Worm (Caenorhabditis elegans) whole organism, young adult: ENCODE measurements around the gene pam-1.
A peak's percentile ranks its signal among the peaks of the same experiment; 100 is the strongest.

ENCODE experiments used
- B0035.1 ChIP-seq: sonication (generic microtip); optimal IDR thresholded peaks from 2 replicates; lab custom pipeline; 2016; ENCODE audit warnings: missing genetic modification characterization, mild to moderate bottlenecking, missing compliant biosample characterization, missing genotype, missing genetic modification reagents
- B0261.1 ChIP-seq: sonication (generic microtip); optimal IDR thresholded peaks from 2 replicates; lab custom pipeline; 2016; ENCODE audit warnings: mild to moderate bottlenecking, missing genetic modification characterization, moderate library complexity, missing compliant biosample characterization
- C06A6.2 ChIP-seq: fragments of 200-800 bp; sonication (Bioruptor generic); conservative IDR thresholded peaks from 2 replicates; pipeline ENCODE4 v1.3.6; 2022; ENCODE audit warnings: missing genetic modification characterization, missing compliant biosample characterization
- F37B4.10 ChIP-seq: fragments of 200-800 bp; sonication (Bioruptor generic); IDR thresholded peaks from 2 replicates; pipeline ENCODE4 v1.3.6; 2022; ENCODE audit warnings: missing genetic modification characterization, missing compliant biosample characterization
- F52B5.7 ChIP-seq: sonication (generic microtip); optimal IDR thresholded peaks from 2 replicates; lab custom pipeline; 2016; ENCODE audit warnings: mild to moderate bottlenecking, missing genetic modification characterization, missing compliant biosample characterization
- F57A8.1 ChIP-seq: fragments of 200-800 bp; sonication (Bioruptor generic); optimal IDR thresholded peaks from 2 replicates; lab custom pipeline; 2018; ENCODE audit warnings: mild to moderate bottlenecking, missing genetic modification characterization, moderate library complexity, missing compliant biosample characterization
- F57C9.4 ChIP-seq: sonication (generic microtip); optimal IDR thresholded peaks from 2 replicates; lab custom pipeline; 2017; ENCODE audit warnings: mild to moderate bottlenecking, missing genetic modification characterization, missing compliant biosample characterization
- Y53F4B.3 ChIP-seq: fragments of 200-800 bp; sonication (Bioruptor generic); IDR thresholded peaks from 2 replicates; pipeline ENCODE4 v1.3.6; 2022; ENCODE audit warnings: missing genetic modification reagents, missing genetic modification characterization, missing compliant biosample characterization
- Y53G8AR.9 ChIP-seq: fragments of 200-800 bp; sonication (Bioruptor generic); conservative IDR thresholded peaks from 2 replicates; pipeline ENCODE4 v1.3.6; 2022; ENCODE audit warnings: missing genetic modification reagents, missing genetic modification characterization, missing compliant biosample characterization
- Y56A3A.18 ChIP-seq: fragments of 200-800 bp; sonication (Bioruptor generic); IDR thresholded peaks from 2 replicates; pipeline ENCODE4 v1.3.6; 2022; ENCODE audit warnings: missing genetic modification reagents, missing genetic modification characterization, missing compliant biosample characterization
- Y95B8A.8 ChIP-seq: fragments of 200-800 bp; sonication (Bioruptor generic); IDR thresholded peaks from 2 replicates; pipeline ENCODE4 v1.3.6; 2022; ENCODE audit warnings: missing genetic modification reagents, missing genetic modification characterization, missing compliant biosample characterization
- aptf-3 ChIP-seq: fragments of 200-800 bp; sonication (Bioruptor generic); IDR thresholded peaks from 2 replicates; pipeline ENCODE4 v1.3.6; 2022; ENCODE audit warnings: missing genetic modification characterization, missing compliant biosample characterization
- atf-7 ChIP-seq: sonication (generic microtip); optimal IDR thresholded peaks from 2 replicates; lab custom pipeline; 2017; ENCODE audit warnings: mild to moderate bottlenecking, missing genetic modification characterization, missing compliant biosample characterization
- bed-1 ChIP-seq: fragments of 200-800 bp; sonication (Bioruptor generic); IDR thresholded peaks from 2 replicates; pipeline ENCODE4 v1.3.6; 2022; ENCODE audit warnings: missing genetic modification reagents, missing genetic modification characterization, missing compliant biosample characterization
- ceh-100 ChIP-seq: fragments of 200-800 bp; sonication (Bioruptor generic); IDR thresholded peaks from 2 replicates; pipeline ENCODE4 v1.3.6; 2022; ENCODE audit warnings: missing genetic modification reagents, missing genetic modification characterization, missing compliant biosample characterization
- ceh-58 ChIP-seq: fragments of 200-800 bp; sonication (Bioruptor generic); IDR thresholded peaks from 2 replicates; pipeline ENCODE4 v1.3.6; 2022; ENCODE audit warnings: missing genetic modification characterization, missing compliant biosample characterization
- die-1 ChIP-seq: sonication (generic microtip); optimal IDR thresholded peaks from 2 replicates; lab custom pipeline; 2016; ENCODE audit warnings: missing genotype, mild to moderate bottlenecking, missing genetic modification characterization, missing compliant biosample characterization
- dpff-1 ChIP-seq: sonication (generic microtip); optimal IDR thresholded peaks from 2 replicates; lab custom pipeline; 2017; ENCODE audit warnings: mild to moderate bottlenecking, missing genetic modification characterization, missing compliant biosample characterization
- efl-1 ChIP-seq: fragments of 150-350 bp; optimal IDR thresholded peaks from 2 replicates; lab custom pipeline; 2014; ENCODE audit warnings: missing biosample characterization, missing genetic modification reagents, missing genetic modification characterization
- egrh-3 ChIP-seq: fragments of 200-800 bp; sonication (Bioruptor generic); IDR thresholded peaks from 2 replicates; pipeline ENCODE4 v1.3.6; 2022; ENCODE audit warnings: missing genetic modification reagents, missing genetic modification characterization, missing compliant biosample characterization
- ekl-4 ChIP-seq: fragments of 200-800 bp; sonication (Bioruptor generic); IDR thresholded peaks from 2 replicates; pipeline ENCODE4 v1.3.6; 2022; ENCODE audit warnings: missing genetic modification reagents, missing genetic modification characterization, missing compliant biosample characterization
- hlh-26 ChIP-seq: fragments of 200-800 bp; sonication (Bioruptor generic); conservative IDR thresholded peaks from 2 replicates; pipeline ENCODE4 v1.3.6; 2022; ENCODE audit warnings: missing genetic modification reagents, missing genetic modification characterization, missing compliant biosample characterization
- hmg-1.2 ChIP-seq: fragments of 200-800 bp; sonication (Bioruptor generic); IDR thresholded peaks from 2 replicates; pipeline ENCODE4 v1.3.6; 2022; ENCODE audit warnings: missing genetic modification reagents, missing genetic modification characterization, missing compliant biosample characterization
- lag-1 ChIP-seq: fragments of 200-800 bp; sonication (Bioruptor generic); IDR thresholded peaks from 2 replicates; pipeline ENCODE4 v1.3.6; 2022; ENCODE audit warnings: missing genetic modification reagents, missing genetic modification characterization, missing compliant biosample characterization
- let-526 ChIP-seq: fragments of 200-800 bp; sonication (Bioruptor generic); IDR thresholded peaks from 2 replicates; pipeline ENCODE4 v1.3.6; 2022; ENCODE audit warnings: missing genetic modification reagents, missing genetic modification characterization, missing compliant biosample characterization
- let-607 ChIP-seq, 2 experiments: fragments of 200-800 bp in 1 of 2; sonication (Bioruptor generic) in 1 of 2; sonication (generic microtip) in 1 of 2; optimal IDR thresholded peaks; 2 replicates each; lab custom pipeline; 2016 to 2018; ENCODE audit warnings: mild to moderate bottlenecking in 2 of 2, missing compliant biosample characterization in 2 of 2, missing genetic modification characterization in 2 of 2, moderate library complexity in 2 of 2, missing genotype in 1 of 2
- lir-1 ChIP-seq: fragments of 200-800 bp; sonication (Bioruptor generic); conservative IDR thresholded peaks from 2 replicates; pipeline ENCODE4 v1.3.6; 2022; ENCODE audit warnings: missing genetic modification reagents, missing genetic modification characterization, missing compliant biosample characterization
- lsl-1 ChIP-seq: fragments of 200-800 bp; sonication (Bioruptor generic); optimal IDR thresholded peaks from 2 replicates; lab custom pipeline; 2018; ENCODE audit warnings: mild to moderate bottlenecking, missing genetic modification characterization, moderate library complexity, missing compliant biosample characterization
- madf-10 ChIP-seq: sonication (generic microtip); optimal IDR thresholded peaks from 2 replicates; lab custom pipeline; 2016; ENCODE audit warnings: mild to moderate bottlenecking, missing genetic modification characterization, missing compliant biosample characterization
- madf-6 ChIP-seq: fragments of 200-800 bp; sonication (Bioruptor generic); IDR thresholded peaks from 2 replicates; pipeline ENCODE4 v1.3.6; 2022; ENCODE audit warnings: missing genetic modification reagents, missing genetic modification characterization, missing compliant biosample characterization
- madf-8 ChIP-seq: fragments of 200-800 bp; sonication (Bioruptor generic); conservative IDR thresholded peaks from 2 replicates; pipeline ENCODE4 v1.3.6; 2022; ENCODE audit warnings: missing genetic modification reagents, missing genetic modification characterization, missing compliant biosample characterization
- mxl-1 ChIP-seq: sonication (generic microtip); optimal IDR thresholded peaks from 2 replicates; lab custom pipeline; 2016; ENCODE audit warnings: missing genetic modification characterization, missing compliant biosample characterization
- nhr-179 ChIP-seq: sonication (generic microtip); optimal IDR thresholded peaks from 2 replicates; lab custom pipeline; 2016; ENCODE audit warnings: mild to moderate bottlenecking, missing genetic modification characterization, missing compliant biosample characterization
- nhr-27 ChIP-seq: fragments of 200-800 bp; sonication (Bioruptor generic); optimal IDR thresholded peaks from 2 replicates; lab custom pipeline; 2018; ENCODE audit warnings: mild to moderate bottlenecking, missing genetic modification characterization, moderate library complexity, missing compliant biosample characterization
- nhr-90 ChIP-seq: sonication (generic microtip); optimal IDR thresholded peaks from 2 replicates; lab custom pipeline; 2016; ENCODE audit warnings: missing genotype, mild to moderate bottlenecking, missing genetic modification characterization, missing compliant biosample characterization
- pha-4 ChIP-seq: fragments of 150-350 bp; sonication (generic microtip); optimal IDR thresholded peaks from 2 replicates; lab custom pipeline; 2014; ENCODE audit warnings: missing biosample characterization, missing genetic modification reagents, missing genetic modification characterization
- snpc-1.1 ChIP-seq: sonication (generic microtip); optimal IDR thresholded peaks from 2 replicates; lab custom pipeline; 2017; ENCODE audit warnings: missing genetic modification characterization, mild to moderate bottlenecking, missing compliant biosample characterization, antibody characterized with exemption, moderate library complexity, missing genotype, missing genetic modification reagents; ENCODE audit not compliant: insufficient read depth
- snpc-3.4 ChIP-seq: sonication (generic microtip); optimal IDR thresholded peaks from 2 replicates; lab custom pipeline; 2017; ENCODE audit warnings: missing genetic modification characterization, mild to moderate bottlenecking, missing compliant biosample characterization, antibody characterized with exemption, moderate library complexity, missing genotype, missing genetic modification reagents
- tbp1 ChIP-seq: fragments of 200-800 bp; sonication (Bioruptor generic); optimal IDR thresholded peaks from 2 replicates; lab custom pipeline; 2018; ENCODE audit warnings: mild to moderate bottlenecking, missing genetic modification characterization, missing compliant biosample characterization
- tbx-9 ChIP-seq: sonication (generic microtip); optimal IDR thresholded peaks from 2 replicates; lab custom pipeline; 2016; ENCODE audit warnings: borderline replicate concordance, missing genetic modification characterization, inconsistent platforms, missing compliant biosample characterization
- xnd-1 ChIP-seq: sonication (generic microtip); optimal IDR thresholded peaks from 2 replicates; lab custom pipeline; 2016; ENCODE audit warnings: missing genotype, missing genetic modification reagents, missing genetic modification characterization, missing compliant biosample characterization
- zim-3 ChIP-seq: sonication (generic microtip); optimal IDR thresholded peaks from 2 replicates; lab custom pipeline; 2017; ENCODE audit warnings: mild to moderate bottlenecking, missing genetic modification characterization, moderate library complexity, missing compliant biosample characterization
- ztf-18 ChIP-seq: sonication (generic microtip); optimal IDR thresholded peaks from 2 replicates; lab custom pipeline; 2016; ENCODE audit warnings: missing genotype, mild to moderate bottlenecking, missing genetic modification characterization, missing compliant biosample characterization
- ztf-25 ChIP-seq: fragments of 200-800 bp; sonication (Bioruptor generic); IDR thresholded peaks from 2 replicates; pipeline ENCODE4 v1.3.6; 2022; ENCODE audit warnings: missing genetic modification reagents, missing genetic modification characterization, missing compliant biosample characterization
- ztf-3 ChIP-seq: fragments of 200-800 bp; sonication (Bioruptor generic); optimal IDR thresholded peaks from 2 replicates; lab custom pipeline; 2018; ENCODE audit warnings: mild to moderate bottlenecking, missing genetic modification characterization, missing compliant biosample characterization
- ztf-6 ChIP-seq: fragments of 200-800 bp; sonication (Bioruptor generic); IDR thresholded peaks from 2 replicates; pipeline ENCODE4 v1.3.6; 2022; ENCODE audit warnings: missing genetic modification reagents, missing genetic modification characterization, missing compliant biosample characterization

Gene pam-1

ce11 chrIV:7549844-7550243 lies 768 bp downstream of the pam-1 start (continued):
- TF ChIP-seq Y95B8A.8 (GFP tag; lab: Robert Waterston, UW), result no peak

- TF ChIP-seq zim-3 (no peak), nhr-179 (tag; lab: Kevin White, UChicago) (no peak), xnd-1 (tag; lab: Kevin White, UChicago) (peak; percentile 87), efl-1 (GFP tag; lab: Kevin White, UChicago) (peak; percentile 92), B0261.1 (no peak), F57C9.4 (no peak), hlh-26 (GFP tag; lab: Robert Waterston, UW) (no peak), let-526 (GFP tag; lab: Robert Waterston, UW) (no peak), Y53F4B.3 (GFP tag; lab: Robert Waterston, UW) (no peak), madf-8 (peak; percentile 94), ztf-18 (tag; lab: Kevin White, UChicago) (peak; percentile 45), tbx-9 (tag; lab: Kevin White, UChicago) (no peak), die-1 (tag; lab: Kevin White, UChicago) (no peak), aptf-3 (GFP tag; lab: Robert Waterston, UW) (no peak; the same call in 1 of the 2 replicates), bed-1 (GFP tag; lab: Robert Waterston, UW) (no peak), egrh-3 (GFP tag; lab: Robert Waterston, UW) (0 out of 2 replicates have a peak, but pooled peaks have one; percentile 25), tbp1 (GFP tag; lab: Kevin White, UChicago) (peak; percentile 53), ceh-58 (GFP tag; lab: Robert Waterston, UW) (no peak), mxl-1 (no peak), hmg-1.2 (GFP tag; lab: Robert Waterston, UW) (peak; percentile 81), F57A8.1 (GFP tag; lab: Kevin White, UChicago) (no peak), lir-1 (GFP tag; lab: Robert Waterston, UW) (peak; percentile 87), nhr-27 (tag; lab: Kevin White, UChicago) (no peak), pha-4 (tag; lab: Kevin White, UChicago) (no peak), Y53G8AR.9 (peak; percentile 77; the same call in 1 of the 2 replicates), atf-7 (tag; lab: Kevin White, UChicago) (no peak), madf-10 (tag; lab: Kevin White, UChicago) (no peak), madf-6 (peak; percentile 98), Y56A3A.18 (no peak), lag-1 (GFP tag; lab: Robert Waterston, UW) (no peak), ceh-100 (GFP tag; lab: Robert Waterston, UW) (peak; percentile 78), B0035.1 (tag; lab: Kevin White, UChicago) (no peak), C06A6.2 (GFP tag; lab: Robert Waterston, UW) (no peak), ztf-25 (GFP tag; lab: Robert Waterston, UW) (no peak), snpc-3.4 (tag; lab: Kevin White, UChicago) (peak; percentile 29), Y95B8A.8 (GFP tag; lab: Robert Waterston, UW) (peak; percentile 95), snpc-1.1 (no peak), F52B5.7 (no peak), nhr-90 (tag; lab: Kevin White, UChicago) (no peak), let-607 (tag; optimal IDR thresholded peaks at IDR 0.05; lab: Kevin White, UChicago) (no peak), ekl-4 (peak; percentile 91), F37B4.10 (no peak), ztf-6 (no peak), dpff-1 (tag; lab: Kevin White, UChicago) (no peak), ztf-3 (GFP tag; lab: Kevin White, UChicago) (no peak), lsl-1 (peak; percentile 96)
Measured at ce11 chrIV:7547843-7548578, 2.6 kb downstream of the pam-1 start, which contains the start of the genes cdd-2 and oef-1. Gene cdd-2 (minus strand): TSS chrIV:7547893. Gene oef-1 (plus strand): TSS chrIV:7548417.
